Fruit fly (Drosophila melanogaster) whole organism: Measurements from ENCODE around the gene CG8578.
"Not testable (repeated sequence)": the region's sequence is repeated elsewhere in the genome, so short reads cannot be mapped to it uniquely, and the experiment has no call there.

Source experiments
- CG8478 ChIP-seq: fragments of >200 bp; optimal IDR thresholded peaks from 2 replicates; lab custom pipeline; 2018; ENCODE audit warnings: inconsistent platforms
- Dll ChIP-seq: fragments of >200 bp; optimal IDR thresholded peaks from 2 replicates; lab custom pipeline; 2017
- EcR ChIP-seq, 2 experiments: fragments of >200 bp; optimal IDR thresholded peaks; 2 replicates each; lab custom pipeline; 2017; ENCODE audit warnings: missing biosample characterization in 2 of 2, missing genetic modification characterization in 2 of 2, missing genetic modification reagents in 2 of 2
- pan ChIP-seq: fragments of >200 bp; optimal IDR thresholded peaks from 2 replicates; lab custom pipeline; 2017
- psq ChIP-seq: fragments of >200 bp; optimal IDR thresholded peaks from 2 replicates; lab custom pipeline; 2017
- usp ChIP-seq: fragments of >200 bp; optimal IDR thresholded peaks from 2 replicates; lab custom pipeline; 2017; ENCODE audit warnings: missing biosample characterization, missing genetic modification characterization, mixed read lengths

Gene CG8578

dm6 chrX:15844139-15844538 is at the start of gene CG8578, which contains the start of gene ArgRS:
CG8578 (plus strand) TSS chrX:15844476.
ArgRS (minus strand) TSS chrX:15844145.
- TF ChIP-seq CG8478 (no peak), pan (lab: Kevin White, UChicago) (no peak), EcR (GFP tag; optimal IDR thresholded peaks at IDR 0.05; lab: Kevin White, UChicago) (no peak), usp (GFP tag; lab: Kevin White, UChicago) (no peak), psq (no peak), Dll (lab: Kevin White, UChicago) (no peak)

- TF ChIP-seq usp (GFP tag; lab: Kevin White, UChicago); psq; EcR (GFP tag; optimal IDR thresholded peaks at IDR 0.05; lab: Kevin White, UChicago): not testable (repeated sequence)
Measured at dm6 chrX:15795951-15796443, 48.3 kb upstream of the CG8578 start, which contains the start of gene sordd1. sordd1 (minus strand) TSS chrX:15796028.

dm6 chrX:15799085-15799557 is 45.2 kb upstream of the CG8578 start, which contains the start of the genes sordd2 and CG15602:
sordd2 (minus strand) TSS chrX:15799162.
CG15602 (plus strand) TSS chrX:15799426.
- TF ChIP-seq CG8478; EcR (GFP tag; optimal IDR thresholded peaks at IDR 0.05; lab: Kevin White, UChicago); usp (GFP tag; lab: Kevin White, UChicago): not testable (repeated sequence)

- TF ChIP-seq EcR (GFP tag; optimal IDR thresholded peaks at IDR 0.05; lab: Kevin White, UChicago) (no peak), CG8478 (no peak)
Measured at dm6 chrX:15802880-15803650, 41.2 kb upstream of the CG8578 start.

- TF ChIP-seq EcR (GFP tag; optimal IDR thresholded peaks at IDR 0.05; lab: Kevin White, UChicago): no peak
- no peak for TF ChIP-seq Dll (lab: Kevin White, UChicago)
- TF ChIP-seq psq: no peak
- no peak for TF ChIP-seq CG8478
- TF ChIP-seq usp (GFP tag; lab: Kevin White, UChicago): no peak
- TF ChIP-seq pan (lab: Kevin White, UChicago): no peak
Measured at dm6 chrX:15803764-15804563, 40.3 kb upstream of the CG8578 start, which contains the start of the genes PGRP-LE and sd. PGRP-LE (minus strand) TSS chrX:15803880. sd (plus strand) TSS chrX:15804370.

dm6 chrX:15804790-15805189 is 39.5 kb upstream of the CG8578 start:
- no peak for TF ChIP-seq CG8478
- no peak for TF ChIP-seq usp (GFP tag; lab: Kevin White, UChicago)

dm6 chrX:15805523-15805922 is 38.8 kb upstream of the CG8578 start:
- no peak for TF ChIP-seq usp (GFP tag; lab: Kevin White, UChicago)

- TF ChIP-seq usp (GFP tag; lab: Kevin White, UChicago): no peak
- no peak for TF ChIP-seq Dll (lab: Kevin White, UChicago)
- TF ChIP-seq pan (lab: Kevin White, UChicago): no peak
- TF ChIP-seq CG8478: no peak
- TF ChIP-seq psq: no peak
- TF ChIP-seq EcR (GFP tag; optimal IDR thresholded peaks at IDR 0.05; lab: Kevin White, UChicago): no peak
Measured at dm6 chrX:15807915-15808314, 36.4 kb upstream of the CG8578 start.

dm6 chrX:15809255-15809654 is 35.0 kb upstream of the CG8578 start, which contains the start of gene CG8509:
CG8509 (plus strand) TSS chrX:15809555.
- TF ChIP-seq EcR (GFP tag; optimal IDR thresholded peaks at IDR 0.05; lab: Kevin White, UChicago) (no peak), psq (no peak), Dll (lab: Kevin White, UChicago) (no peak), CG8478 (no peak), usp (GFP tag; lab: Kevin White, UChicago) (no peak), pan (lab: Kevin White, UChicago) (no peak)

- TF ChIP-seq CG8478 (peak; percentile 42), pan (lab: Kevin White, UChicago) (no peak)
Measured at dm6 chrX:15811666-15812614, 32.3 kb upstream of the CG8578 start.

dm6 chrX:15812615-15812995 is 31.7 kb upstream of the CG8578 start:
- TF ChIP-seq CG8478 (no peak), pan (lab: Kevin White, UChicago) (no peak), psq (no peak), usp (GFP tag; lab: Kevin White, UChicago) (no peak)

dm6 chrX:15813224-15813623 is 31.1 kb upstream of the CG8578 start:
- no peak for TF ChIP-seq psq
- no peak for TF ChIP-seq Dll (lab: Kevin White, UChicago)
- no peak for TF ChIP-seq CG8478
- no peak for TF ChIP-seq usp (GFP tag; lab: Kevin White, UChicago)
- no peak for TF ChIP-seq EcR (GFP tag; optimal IDR thresholded peaks at IDR 0.05; lab: Kevin White, UChicago)
- no peak for TF ChIP-seq pan (lab: Kevin White, UChicago)
